Fruit fly (Drosophila melanogaster): Measurements from ENCODE around the gene CG1239.

Gene CG1239

DNA sequence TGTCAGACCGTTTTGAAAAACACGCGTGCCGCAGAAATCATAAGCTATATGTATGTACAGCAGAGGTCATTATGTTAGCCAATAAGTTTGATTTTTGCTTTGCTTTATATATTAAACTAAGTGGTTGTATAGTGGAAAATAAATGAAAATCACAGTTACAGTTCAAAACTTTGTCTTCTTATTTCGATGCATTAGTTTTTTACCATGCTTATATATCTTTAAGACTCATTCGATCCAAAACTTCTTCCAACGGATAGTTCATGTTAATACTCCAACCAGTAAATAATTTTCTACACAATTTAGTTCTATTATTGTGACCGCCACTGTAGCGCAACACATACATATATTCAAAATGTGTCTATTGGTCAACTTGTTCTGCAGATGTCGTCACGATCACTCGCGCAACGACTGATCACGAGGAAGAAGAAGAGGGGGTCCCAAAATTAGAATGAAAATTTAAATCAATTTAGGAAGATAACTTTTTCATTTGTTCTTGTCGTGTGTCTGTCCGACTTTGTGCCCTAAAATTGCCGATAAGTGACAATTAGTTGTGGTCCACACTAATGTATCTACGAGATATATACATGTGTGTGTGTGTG is 27.7 kb upstream of the CG1239 start (continued):
- TF ChIP-seq Hmr (GFP tag; optimal IDR thresholded peaks at IDR 0.05): peak; percentile 60
- peak; percentile 67 for TF ChIP-seq CG1233 (GFP tag; optimal IDR thresholded peaks at IDR 0.05)
- no peak for TF ChIP-seq scrt (GFP tag; optimal IDR thresholded peaks at IDR 0.05)
- peak; percentile 0 for TF ChIP-seq CG2116 (GFP tag; optimal IDR thresholded peaks at IDR 0.05)
- no peak for TF ChIP-seq Neu2 (GFP tag; optimal IDR thresholded peaks at IDR 0.05; ENCODE audit: borderline replicate concordance)
- peak; percentile 26 for TF ChIP-seq D19B (GFP tag; optimal IDR thresholded peaks at IDR 0.05)
- no peak for TF ChIP-seq h (optimal IDR thresholded peaks at IDR 0.05)
- TF ChIP-seq dysf (GFP tag; IDR thresholded peaks at IDR 0.05): peak; percentile 70
- no peak for TF ChIP-seq CG7745 (tag; optimal IDR thresholded peaks at IDR 0.05)
- no peak for TF ChIP-seq Hr39 (optimal IDR thresholded peaks at IDR 0.05)
- no peak for TF ChIP-seq CG4617 (GFP tag; optimal IDR thresholded peaks at IDR 0.05; ENCODE audit: borderline replicate concordance)
- TF ChIP-seq maf-S (GFP tag; optimal IDR thresholded peaks at IDR 0.05): no peak
- TF ChIP-seq bigmax (GFP tag; optimal IDR thresholded peaks at IDR 0.05): no peak
- TF ChIP-seq pzg (GFP tag; optimal IDR thresholded peaks at IDR 0.05): no peak
- peak; percentile 36; the same call in 1 of the 2 replicates for TF ChIP-seq danr (GFP tag; IDR thresholded peaks at IDR 0.05)
- TF ChIP-seq wek (GFP tag; optimal IDR thresholded peaks at IDR 0.05): no peak
- no peak for TF ChIP-seq dan (GFP tag; IDR thresholded peaks at IDR 0.05)
- no peak for TF ChIP-seq HmgD (GFP tag; optimal IDR thresholded peaks at IDR 0.05)
- no peak for TF ChIP-seq CG17568 (GFP tag; optimal IDR thresholded peaks at IDR 0.05)
- TF ChIP-seq CG5953 (GFP tag; IDR thresholded peaks at IDR 0.05): no peak
- TF ChIP-seq HLHmδ (GFP tag; optimal IDR thresholded peaks at IDR 0.05): no peak
- peak; percentile 59 for TF ChIP-seq CG9437 (GFP tag; optimal IDR thresholded peaks at IDR 0.05)
- peak; percentile 59 for TF ChIP-seq CG18619 (GFP tag; optimal IDR thresholded peaks at IDR 0.05)
- no peak for TF ChIP-seq B-H2 (GFP tag; optimal IDR thresholded peaks at IDR 0.05)
- no peak for TF ChIP-seq ro (GFP tag; IDR thresholded peaks at IDR 0.05)
- TF ChIP-seq dpn (GFP tag; optimal IDR thresholded peaks at IDR 0.05): peak; percentile 54 to 55
- peak; percentile 36; the same call in 1 of the 2 replicates for TF ChIP-seq E2f2 (GFP tag; IDR thresholded peaks at IDR 0.05)
- peak; percentile 5 for TF ChIP-seq CG4820 (GFP tag; optimal IDR thresholded peaks at IDR 0.05)
- peak; percentile 64 for TF ChIP-seq CG10209 (GFP tag; optimal IDR thresholded peaks at IDR 0.05)
- peak; percentile 22; the same call in 1 of the 2 replicates for TF ChIP-seq slbo (GFP tag; IDR thresholded peaks at IDR 0.05)
- no peak for TF ChIP-seq sima (GFP tag; optimal IDR thresholded peaks at IDR 0.05)
- TF ChIP-seq hkb (optimal IDR thresholded peaks at IDR 0.05): no peak
- TF ChIP-seq hkb (GFP tag; IDR thresholded peaks at IDR 0.05): peak; percentile 25; the same call in 1 of the 2 replicates
- peak; percentile 23; the same call in 1 of the 3 replicates for TF ChIP-seq Mrtf (GFP tag; IDR thresholded peaks at IDR 0.05)
- no peak for TF ChIP-seq CG14710 (tag; optimal IDR thresholded peaks at IDR 0.05)
- TF ChIP-seq amos (GFP tag; IDR thresholded peaks at IDR 0.05; ENCODE audit: partially characterized antibody): no peak
- TF ChIP-seq gcm2 (GFP tag; optimal IDR thresholded peaks at IDR 0.05): no peak
- TF ChIP-seq Max (GFP tag; optimal IDR thresholded peaks at IDR 0.05): peak; percentile 42
- no peak for TF ChIP-seq twi (tag; optimal IDR thresholded peaks at IDR 0.05)
- peak; percentile 58 for TF ChIP-seq CG4328 (GFP tag; optimal IDR thresholded peaks at IDR 0.05)
- TF ChIP-seq CG30403 (GFP tag; optimal IDR thresholded peaks at IDR 0.05): peak; percentile 69
- no peak for TF ChIP-seq NFAT (GFP tag; IDR thresholded peaks at IDR 0.05)
- TF ChIP-seq odd (GFP tag; optimal IDR thresholded peaks at IDR 0.05): no peak
- no peak for TF ChIP-seq fru (optimal IDR thresholded peaks at IDR 0.05)
- peak; percentile 39; the same call in 1 of the 2 replicates for TF ChIP-seq sisA (GFP tag; IDR thresholded peaks at IDR 0.05)
- no peak for TF ChIP-seq ken (GFP tag; IDR thresholded peaks at IDR 0.05)
- no peak for TF ChIP-seq CG31365 (tag; optimal IDR thresholded peaks at IDR 0.05)
- TF ChIP-seq CTCF (GFP tag; optimal IDR thresholded peaks at IDR 0.05): no peak
- TF ChIP-seq sob (GFP tag; IDR thresholded peaks at IDR 0.05): peak; percentile 56; the same call in 1 of the 2 replicates
- peak; percentile 42 for TF ChIP-seq ind (GFP tag; optimal IDR thresholded peaks at IDR 0.05)
- TF ChIP-seq Hmx (GFP tag; optimal IDR thresholded peaks at IDR 0.05): no peak
- peak; percentile 80 for TF ChIP-seq phol (tag; optimal IDR thresholded peaks at IDR 0.05)
- no peak for TF ChIP-seq C15 (GFP tag; IDR thresholded peaks at IDR 0.05)
